Worm (Caenorhabditis elegans): ENCODE measurements around the gene fbxb-26.

DNA sequence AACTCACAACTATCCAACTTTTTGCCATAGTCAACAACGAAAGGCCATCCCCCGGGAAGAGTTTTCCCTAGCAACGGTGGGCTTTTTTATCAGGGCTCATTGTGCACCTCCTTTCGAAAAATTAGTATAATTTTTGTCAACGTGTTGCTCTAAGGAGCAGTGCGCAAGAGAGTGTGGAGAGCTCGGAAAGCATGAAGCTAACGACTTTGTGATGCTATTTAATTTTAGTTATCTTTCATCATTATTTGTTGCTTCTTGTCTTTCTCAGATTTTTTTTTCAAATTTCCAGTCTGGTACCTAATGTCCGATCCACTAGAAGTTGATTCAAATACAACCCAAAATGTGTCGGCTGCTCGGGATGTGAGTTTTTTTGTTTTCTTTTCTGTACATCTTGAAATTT lies 47.8 kb downstream of the fbxb-26 start, which contains the start of gene ceh-81:
- no peak for TF ChIP-seq dao-5 (tag; optimal IDR thresholded peaks at IDR 0.05)
- TF ChIP-seq him-1 (tag; optimal IDR thresholded peaks at IDR 0.05), result no peak

Measured in whole organism, L4/young adult.